Worm (Caenorhabditis elegans) whole organism, L2 larva: Measurements from ENCODE around the gene cah-4.
A peak's percentile ranks its signal among the peaks of the same experiment; 100 is the strongest.

ENCODE experiments used
- C34F6.9 ChIP-seq: fragments of 150-350 bp; optimal IDR thresholded peaks from 2 replicates; lab custom pipeline; 2014; ENCODE audit warnings: missing biosample characterization, missing genetic modification characterization
- F13H6.1 ChIP-seq: sonication (generic microtip); optimal IDR thresholded peaks from 2 replicates; lab custom pipeline; 2016; ENCODE audit warnings: missing genetic modification characterization, missing compliant biosample characterization
- Y55F3AM.14 ChIP-seq: fragments of 200-800 bp; sonication (Bioruptor generic); optimal IDR thresholded peaks from 2 replicates; lab custom pipeline; 2018; ENCODE audit warnings: mild to moderate bottlenecking, missing genetic modification characterization, missing compliant biosample characterization
- ama-1 ChIP-seq: fragments of 150-350 bp; optimal IDR thresholded peaks from 2 replicates; lab custom pipeline; 2018; ENCODE audit warnings: inconsistent platforms
- blmp-1 ChIP-seq: sonication (generic microtip); optimal IDR thresholded peaks from 2 replicates; lab custom pipeline; 2017; ENCODE audit warnings: missing genetic modification characterization, mild to moderate bottlenecking, missing compliant biosample characterization, antibody characterized with exemption, moderate library complexity; ENCODE audit not compliant: insufficient read depth
- ceh-82 ChIP-seq: fragments of 150-350 bp; optimal IDR thresholded peaks from 2 replicates; lab custom pipeline; 2014; ENCODE audit warnings: missing biosample characterization, missing genetic modification characterization
- crh-2 ChIP-seq: sonication (generic microtip); optimal IDR thresholded peaks from 2 replicates; lab custom pipeline; 2017; ENCODE audit warnings: missing biosample characterization, missing genetic modification characterization
- dmd-4 ChIP-seq: sonication (generic microtip); optimal IDR thresholded peaks from 2 replicates; lab custom pipeline; 2017; ENCODE audit warnings: missing biosample characterization, missing genetic modification characterization
- egl-27 ChIP-seq: sonication (generic microtip); optimal IDR thresholded peaks from 3 replicates; lab custom pipeline; 2017; ENCODE audit warnings: missing biosample characterization, missing genetic modification reagents, missing genetic modification characterization
- elt-1 ChIP-seq: fragments of 150-350 bp; optimal IDR thresholded peaks from 2 replicates; lab custom pipeline; 2014; ENCODE audit warnings: missing biosample characterization, missing genetic modification characterization
- elt-3 ChIP-seq: sonication (generic microtip); optimal IDR thresholded peaks from 2 replicates; lab custom pipeline; 2017; ENCODE audit warnings: missing biosample characterization, missing genetic modification characterization
- fos-1 ChIP-seq: fragments of 150-350 bp; optimal IDR thresholded peaks from 2 replicates; lab custom pipeline; 2014; ENCODE audit warnings: missing biosample characterization, missing genetic modification characterization
- gmeb-1 ChIP-seq: fragments of 150-350 bp; optimal IDR thresholded peaks from 2 replicates; lab custom pipeline; 2014; ENCODE audit warnings: missing biosample characterization, missing genetic modification characterization
- lin-11 ChIP-seq: fragments of 150-350 bp; sonication (generic microtip); optimal IDR thresholded peaks from 2 replicates; lab custom pipeline; 2014; ENCODE audit warnings: missing biosample characterization, missing genetic modification characterization, inconsistent platforms, mixed read lengths
- lin-13 ChIP-seq: fragments of 150-350 bp; optimal IDR thresholded peaks from 2 replicates; lab custom pipeline; 2014; ENCODE audit warnings: missing biosample characterization, missing genetic modification reagents, missing genetic modification characterization
- lin-39 ChIP-seq: fragments of 150-350 bp; optimal IDR thresholded peaks from 2 replicates; lab custom pipeline; 2014; ENCODE audit warnings: missing biosample characterization, missing genetic modification reagents, missing genetic modification characterization
- lsy-2 ChIP-seq, 2 experiments: fragments of 150-350 bp in 1 of 2; sonication (generic microtip) in 1 of 2; optimal IDR thresholded peaks; 2 replicates each; lab custom pipeline; 2014 to 2017; ENCODE audit warnings: missing biosample characterization in 2 of 2, missing genetic modification characterization in 2 of 2
- mdl-1 ChIP-seq, 2 experiments: fragments of 150-350 bp in 1 of 2; sonication (generic microtip) in 1 of 2; optimal IDR thresholded peaks; 2 replicates each; lab custom pipeline; 2017; ENCODE audit warnings: missing biosample characterization in 2 of 2, missing genetic modification characterization in 2 of 2
- nhr-10 ChIP-seq: sonication (generic microtip); optimal IDR thresholded peaks from 2 replicates; lab custom pipeline; 2017; ENCODE audit warnings: missing biosample characterization, missing genetic modification characterization
- nhr-11 ChIP-seq: fragments of 150-350 bp; optimal IDR thresholded peaks from 2 replicates; lab custom pipeline; 2014; ENCODE audit warnings: missing biosample characterization, missing genetic modification characterization
- nhr-12 ChIP-seq: fragments of 150-350 bp; optimal IDR thresholded peaks from 2 replicates; lab custom pipeline; 2014; ENCODE audit warnings: missing biosample characterization, missing genetic modification characterization
- nhr-129 ChIP-seq: fragments of 150-350 bp; optimal IDR thresholded peaks from 2 replicates; lab custom pipeline; 2014; ENCODE audit warnings: missing biosample characterization, missing genetic modification characterization
- nhr-21 ChIP-seq: fragments of 150-350 bp; optimal IDR thresholded peaks from 2 replicates; lab custom pipeline; 2014; ENCODE audit warnings: missing biosample characterization, missing genetic modification characterization
- nhr-23 ChIP-seq: fragments of 150-350 bp; optimal IDR thresholded peaks from 2 replicates; lab custom pipeline; 2014; ENCODE audit warnings: missing biosample characterization, missing genetic modification reagents, missing genetic modification characterization
- nhr-237 ChIP-seq: fragments of 150-350 bp; optimal IDR thresholded peaks from 2 replicates; lab custom pipeline; 2014; ENCODE audit warnings: missing biosample characterization, missing genetic modification characterization
- nhr-25 ChIP-seq: fragments of 150-350 bp; sonication (generic microtip); optimal IDR thresholded peaks from 3 replicates; lab custom pipeline; 2014; ENCODE audit warnings: missing biosample characterization, missing genetic modification characterization
- nhr-6 ChIP-seq: fragments of 150-350 bp; optimal IDR thresholded peaks from 2 replicates; lab custom pipeline; 2014; ENCODE audit warnings: missing biosample characterization, missing genetic modification characterization
- nhr-77 ChIP-seq: fragments of 150-350 bp; optimal IDR thresholded peaks from 2 replicates; lab custom pipeline; 2014; ENCODE audit warnings: missing biosample characterization, missing genetic modification characterization
- peb-1 ChIP-seq: fragments of 150-350 bp; optimal IDR thresholded peaks from 2 replicates; lab custom pipeline; 2014; ENCODE audit warnings: missing biosample characterization, missing genetic modification characterization
- sem-4 ChIP-seq: fragments of 150-350 bp; optimal IDR thresholded peaks from 2 replicates; lab custom pipeline; 2014; ENCODE audit warnings: missing biosample characterization, missing genetic modification reagents, missing genetic modification characterization
- sma-3 ChIP-seq: sonication (generic microtip); optimal IDR thresholded peaks from 2 replicates; lab custom pipeline; 2016; ENCODE audit warnings: missing genetic modification reagents, missing genetic modification characterization, missing compliant biosample characterization
- sma-9 ChIP-seq, 2 experiments: fragments of 150-350 bp in 1 of 2; sonication (generic microtip) in 1 of 2; optimal IDR thresholded peaks; 2 replicates each; lab custom pipeline; 2014 to 2016; ENCODE audit warnings: missing genetic modification characterization in 2 of 2, mild to moderate bottlenecking in 1 of 2, missing biosample characterization in 1 of 2, missing compliant biosample characterization in 1 of 2, missing genetic modification reagents in 1 of 2, moderate library complexity in 1 of 2
- unc-55 ChIP-seq: fragments of 150-350 bp; sonication (generic microtip); optimal IDR thresholded peaks from 3 replicates; lab custom pipeline; 2014; ENCODE audit warnings: missing biosample characterization, missing genetic modification reagents, missing genetic modification characterization

The cah-4 gene

DNA sequence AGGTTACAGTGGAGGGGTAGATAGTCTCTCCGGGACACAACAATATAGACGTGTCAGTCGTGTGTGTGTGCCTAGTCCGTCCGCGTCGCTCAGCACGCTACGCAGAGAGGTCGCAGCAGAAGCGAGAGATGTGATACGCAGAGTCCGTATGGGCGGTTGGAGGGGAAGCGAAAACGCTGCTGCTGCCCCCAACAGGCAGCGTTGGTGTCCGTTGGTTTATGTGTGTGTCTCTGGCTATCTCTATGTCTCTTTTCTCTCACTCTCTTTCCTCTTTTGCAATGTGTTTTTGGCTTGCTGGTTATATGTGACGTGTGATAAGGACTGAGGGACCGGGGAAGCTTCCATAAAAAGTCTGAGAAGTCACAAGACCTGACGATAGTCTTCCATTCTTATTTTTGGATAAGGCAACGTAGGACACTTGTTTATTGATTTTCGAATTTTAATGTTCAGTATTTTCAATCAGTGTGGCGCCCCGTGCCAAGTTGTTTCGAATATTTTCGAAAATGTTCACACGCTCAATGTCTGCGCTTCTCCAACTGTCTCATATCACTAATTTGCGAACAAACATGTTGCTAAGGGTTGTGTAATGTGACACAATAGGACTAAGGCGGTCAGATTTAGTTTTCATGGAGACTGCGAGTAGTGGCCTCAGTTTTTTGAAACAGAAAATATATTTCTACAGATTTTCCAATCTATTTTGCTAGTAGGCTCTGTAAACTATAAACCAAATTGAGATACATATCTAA is 14.9 kb upstream of the cah-4 start, which contains the start of gene pab-2 (continued):
- TF ChIP-seq egl-27 (peak; percentile 77), lin-39 (tag; lab: Kevin White, UChicago) (no peak), nhr-10 (no peak), F13H6.1 (peak; percentile 92), nhr-12 (tag; lab: Kevin White, UChicago) (no peak), peb-1 (no peak), unc-55 (GFP tag; lab: Kevin White, UChicago) (peak; percentile 81), C34F6.9 (peak; percentile 77), sem-4 (tag; lab: Kevin White, UChicago) (peak; percentile 45), nhr-6 (tag; lab: Kevin White, UChicago) (peak; percentile 43), Y55F3AM.14 (GFP tag; lab: Kevin White, UChicago) (peak; percentile 73), lin-13 (GFP tag; lab: Kevin White, UChicago) (peak; percentile 25), nhr-21 (tag; lab: Kevin White, UChicago) (peak; percentile 81), crh-2 (tag; lab: Kevin White, UChicago) (peak; percentile 83), nhr-23 (no peak), ama-1 (lab: Kevin White, UChicago) (no peak)

- TF ChIP-seq nhr-21 (tag; lab: Kevin White, UChicago) (peak; percentile 64), sma-3 (GFP tag; lab: Kevin White, UChicago) (peak; percentile 91), nhr-23 (no peak), lsy-2 (tag; optimal IDR thresholded peaks at IDR 0.05; lab: Kevin White, UChicago) (peak in 1 of 2 experiments; percentile 24), elt-3 (no peak), elt-1 (tag; lab: Kevin White, UChicago) (no peak), blmp-1 (tag; lab: Kevin White, UChicago) (no peak), sem-4 (tag; lab: Kevin White, UChicago) (peak; percentile 16), ama-1 (lab: Kevin White, UChicago) (no peak), mdl-1 (tag; optimal IDR thresholded peaks at IDR 0.05; lab: Kevin White, UChicago) (peak; percentile 30 to 79), nhr-25 (peak; percentile 5), nhr-129 (tag; lab: Kevin White, UChicago) (peak; percentile 58), gmeb-1 (peak; percentile 70), nhr-237 (no peak), crh-2 (tag; lab: Kevin White, UChicago) (peak; percentile 77), dmd-4 (no peak), sma-9 (GFP tag; optimal IDR thresholded peaks at IDR 0.05; lab: Kevin White, UChicago) (peak; percentile 96), sma-9 (tag; optimal IDR thresholded peaks at IDR 0.05; lab: Kevin White, UChicago) (no peak), F13H6.1 (peak; percentile 93), fos-1 (tag; lab: Kevin White, UChicago) (peak; percentile 98)
Observed at ce11 chrX:13528630-13529138, 13.7 kb upstream of the cah-4 start, which contains the start of gene F18H3.4. F18H3.4 (plus strand) TSS chrX:13529088.

ce11 chrX:13530015-13530778 is 12.2 kb upstream of the cah-4 start:
- no peak for TF ChIP-seq nhr-11
- no peak for TF ChIP-seq lin-11 (tag; lab: Kevin White, UChicago)
- TF ChIP-seq elt-3 = no peak
- no peak for TF ChIP-seq nhr-25
- no peak for TF ChIP-seq nhr-77 (tag; lab: Kevin White, UChicago)
- TF ChIP-seq fos-1 (tag; lab: Kevin White, UChicago) = no peak
- no peak for TF ChIP-seq sma-9 (GFP tag; optimal IDR thresholded peaks at IDR 0.05; lab: Kevin White, UChicago)
- no peak for TF ChIP-seq sma-9 (tag; optimal IDR thresholded peaks at IDR 0.05; lab: Kevin White, UChicago)
- TF ChIP-seq ceh-82 (tag; lab: Kevin White, UChicago) = no peak
- no peak for TF ChIP-seq lin-39 (tag; lab: Kevin White, UChicago)
